Fruit fly (Drosophila melanogaster) whole organism, prepupa: Measurements from ENCODE around the gene SdhBL.
A peak's percentile ranks its signal among the peaks of the same experiment; 100 is the strongest.

Experiments
- Blimp-1 ChIP-seq: fragments of 200-800 bp; sonication (Bioruptor generic); optimal IDR thresholded peaks from 3 replicates; lab custom pipeline; 2017; ENCODE audit warnings: missing biosample characterization, missing genetic modification characterization, mild to moderate bottlenecking, moderate library complexity, missing genetic modification reagents
- CG10631 ChIP-seq: fragments of 200-800 bp; sonication (Bioruptor generic); optimal IDR thresholded peaks from 2 replicates; lab custom pipeline; 2016; ENCODE audit warnings: missing biosample characterization, missing genetic modification characterization
- CG10669 ChIP-seq: fragments of 200-800 bp; sonication (Bioruptor generic); optimal IDR thresholded peaks from 3 replicates; lab custom pipeline; 2018; ENCODE audit warnings: missing biosample characterization, mild to moderate bottlenecking, missing genetic modification characterization, moderate library complexity
- CG11294 ChIP-seq: fragments of 200-800 bp; sonication (Bioruptor generic); IDR thresholded peaks from 2 replicates; pipeline ENCODE4 v1.3.6; 2022; ENCODE audit warnings: missing biosample characterization, missing genetic modification characterization
- CG11762 ChIP-seq: fragments of 200-800 bp; sonication (Bioruptor generic); optimal IDR thresholded peaks from 3 replicates; lab custom pipeline; 2016; ENCODE audit warnings: missing biosample characterization, missing genetic modification characterization; ENCODE audit not compliant: insufficient read depth
- CG11902 ChIP-seq: fragments of 200-800 bp; sonication (Bioruptor generic); optimal IDR thresholded peaks from 3 replicates; lab custom pipeline; 2016; ENCODE audit warnings: missing biosample characterization, missing genetic modification characterization
- CG15336 ChIP-seq: fragments of 200-800 bp; sonication (Bioruptor generic); IDR thresholded peaks from 2 replicates; pipeline ENCODE4 v1.3.6; 2022; ENCODE audit warnings: missing biosample characterization, missing genetic modification characterization
- CG16779 ChIP-seq: fragments of 200-800 bp; sonication (Bioruptor generic); optimal IDR thresholded peaks from 3 replicates; lab custom pipeline; 2017; ENCODE audit warnings: missing biosample characterization, mild to moderate bottlenecking, missing genetic modification characterization
- CG3032 ChIP-seq: fragments of 200-800 bp; optimal IDR thresholded peaks from 2 replicates; lab custom pipeline; 2019; ENCODE audit warnings: missing biosample characterization, mild to moderate bottlenecking, missing genetic modification characterization, moderate library complexity
- CG31627 ChIP-seq: fragments of 200-800 bp; sonication (Bioruptor generic); optimal IDR thresholded peaks from 3 replicates; lab custom pipeline; 2016; ENCODE audit warnings: missing biosample characterization, missing genetic modification characterization
- CG32006 ChIP-seq: fragments of 200-800 bp; sonication (Bioruptor generic); optimal IDR thresholded peaks from 3 replicates; lab custom pipeline; 2017; ENCODE audit warnings: missing biosample characterization, mild to moderate bottlenecking, missing genetic modification characterization
- CG34406 ChIP-seq: fragments of 200-800 bp; sonication (Bioruptor generic); optimal IDR thresholded peaks from 3 replicates; lab custom pipeline; 2016; ENCODE audit warnings: missing biosample characterization, missing genetic modification characterization
- CG3919 ChIP-seq: fragments of 200-800 bp; sonication (Bioruptor generic); optimal IDR thresholded peaks from 3 replicates; lab custom pipeline; 2016; ENCODE audit warnings: missing biosample characterization, missing genetic modification characterization
- CG4318 ChIP-seq: fragments of 200-800 bp; sonication (Bioruptor generic); optimal IDR thresholded peaks from 3 replicates; lab custom pipeline; 2017; ENCODE audit warnings: missing biosample characterization, mild to moderate bottlenecking, missing genetic modification characterization
- CG6163 ChIP-seq: fragments of 200-800 bp; sonication (Bioruptor generic); IDR thresholded peaks from 3 replicates; pipeline ENCODE4 v1.3.6; 2022; ENCODE audit warnings: missing biosample characterization, missing genetic modification characterization
- CG6276 ChIP-seq: fragments of 200-800 bp; sonication (Bioruptor generic); optimal IDR thresholded peaks from 2 replicates; lab custom pipeline; 2017; ENCODE audit warnings: missing biosample characterization, mild to moderate bottlenecking, missing genetic modification characterization
- CG6792 ChIP-seq: fragments of 200-800 bp; sonication (Bioruptor generic); optimal IDR thresholded peaks from 3 replicates; lab custom pipeline; 2016; ENCODE audit warnings: missing biosample characterization, missing genetic modification characterization
- CG6808 ChIP-seq: fragments of 200-800 bp; sonication (Bioruptor generic); optimal IDR thresholded peaks from 3 replicates; lab custom pipeline; 2017; ENCODE audit warnings: missing biosample characterization, missing genetic modification characterization, mild to moderate bottlenecking, moderate library complexity, missing genetic modification reagents
- CG6854 ChIP-seq: fragments of 200-800 bp; sonication (Bioruptor generic); optimal IDR thresholded peaks from 2 replicates; lab custom pipeline; 2017; ENCODE audit warnings: missing biosample characterization, mild to moderate bottlenecking, missing genetic modification characterization
- CG7368 ChIP-seq: fragments of 200-800 bp; sonication (Bioruptor generic); optimal IDR thresholded peaks from 3 replicates; lab custom pipeline; 2016; ENCODE audit warnings: missing biosample characterization, missing genetic modification characterization
- CG8319 ChIP-seq: fragments of 200-800 bp; sonication (Bioruptor generic); optimal IDR thresholded peaks from 3 replicates; lab custom pipeline; 2016; ENCODE audit warnings: missing biosample characterization, missing genetic modification characterization
- CG8632 ChIP-seq: fragments of 200-800 bp; sonication (Bioruptor generic); optimal IDR thresholded peaks from 3 replicates; lab custom pipeline; 2016; ENCODE audit warnings: missing biosample characterization, missing genetic modification characterization
- CG9139 ChIP-seq: fragments of 200-800 bp; sonication (Bioruptor generic); optimal IDR thresholded peaks from 3 replicates; lab custom pipeline; 2017; ENCODE audit warnings: missing biosample characterization, mild to moderate bottlenecking, missing genetic modification characterization
- Eip78C ChIP-seq: fragments of 200-800 bp; sonication (Bioruptor generic); peaks from one replicate; lab custom pipeline; 2016; ENCODE audit warnings: missing biosample characterization, missing genetic modification characterization
- Gug ChIP-seq: fragments of 200-800 bp; sonication (Bioruptor generic); IDR thresholded peaks from 2 replicates; pipeline ENCODE4 v1.3.6; 2022; ENCODE audit warnings: missing biosample characterization, missing genetic modification characterization
- Hr38 ChIP-seq: sonication (Bioruptor generic); optimal IDR thresholded peaks from 2 replicates; lab custom pipeline; 2016; ENCODE audit warnings: missing biosample characterization, missing genetic modification characterization
- Hr4 ChIP-seq: fragments of 200-800 bp; sonication (Bioruptor generic); optimal IDR thresholded peaks from 3 replicates; lab custom pipeline; 2016; ENCODE audit warnings: missing biosample characterization, missing genetic modification characterization
- Lpt ChIP-seq: fragments of 200-800 bp; sonication (Bioruptor generic); optimal IDR thresholded peaks from 3 replicates; lab custom pipeline; 2016; ENCODE audit warnings: missing biosample characterization, missing genetic modification characterization
- Met ChIP-seq: fragments of 200-800 bp; sonication (Bioruptor generic); optimal IDR thresholded peaks from 3 replicates; lab custom pipeline; 2016; ENCODE audit warnings: missing biosample characterization, missing genetic modification characterization
- Smox ChIP-seq: fragments of 200-800 bp; sonication (Bioruptor generic); optimal IDR thresholded peaks from 3 replicates; lab custom pipeline; 2016; ENCODE audit warnings: missing biosample characterization, missing genetic modification characterization
- Sox14 ChIP-seq: fragments of 200-800 bp; sonication (Bioruptor generic); optimal IDR thresholded peaks from 3 replicates; lab custom pipeline; 2016; ENCODE audit warnings: missing biosample characterization, missing genetic modification characterization
- Sox15 ChIP-seq: fragments of 200-800 bp; sonication (Bioruptor generic); optimal IDR thresholded peaks from 3 replicates; lab custom pipeline; 2016; ENCODE audit warnings: missing biosample characterization, missing genetic modification characterization
- achi ChIP-seq: fragments of 200-800 bp; sonication (Bioruptor generic); optimal IDR thresholded peaks from 3 replicates; lab custom pipeline; 2016; ENCODE audit warnings: missing biosample characterization, missing genetic modification characterization
- cyc ChIP-seq: fragments of 200-800 bp; sonication (Bioruptor generic); optimal IDR thresholded peaks from 3 replicates; lab custom pipeline; 2016; ENCODE audit warnings: missing biosample characterization, missing genetic modification characterization
- dac ChIP-seq: fragments of 200-800 bp; sonication (Bioruptor generic); optimal IDR thresholded peaks from 2 replicates; lab custom pipeline; 2017; ENCODE audit warnings: missing biosample characterization, mild to moderate bottlenecking, missing genetic modification characterization
- dsx ChIP-seq: fragments of 200-800 bp; optimal IDR thresholded peaks from 3 replicates; lab custom pipeline; 2019; ENCODE audit warnings: missing biosample characterization, mild to moderate bottlenecking, missing genetic modification characterization, moderate library complexity; ENCODE audit not compliant: poor library complexity, severe bottlenecking
- eg ChIP-seq: fragments of 200-800 bp; sonication (Bioruptor generic); IDR thresholded peaks from 3 replicates; pipeline ENCODE4 v1.3.6; 2022; ENCODE audit warnings: missing biosample characterization, missing genetic modification characterization
- esn ChIP-seq: fragments of 200-800 bp; sonication (Bioruptor generic); optimal IDR thresholded peaks from 2 replicates; lab custom pipeline; 2016; ENCODE audit warnings: missing biosample characterization, mild to moderate bottlenecking, missing genetic modification characterization, moderate library complexity
- fd85E ChIP-seq: fragments of 200-800 bp; sonication (Bioruptor generic); optimal IDR thresholded peaks from 3 replicates; lab custom pipeline; 2016; ENCODE audit warnings: missing biosample characterization, missing genetic modification characterization
- fkh ChIP-seq: fragments of 200-800 bp; sonication (Bioruptor generic); optimal IDR thresholded peaks from 3 replicates; lab custom pipeline; 2017; ENCODE audit warnings: missing biosample characterization, mild to moderate bottlenecking, missing genetic modification characterization, moderate library complexity
- lz ChIP-seq: fragments of 200-800 bp; sonication (Bioruptor generic); optimal IDR thresholded peaks from 3 replicates; lab custom pipeline; 2016; ENCODE audit warnings: missing biosample characterization, missing genetic modification characterization
- net ChIP-seq: fragments of 200-800 bp; sonication (Bioruptor generic); optimal IDR thresholded peaks from 3 replicates; lab custom pipeline; 2016; ENCODE audit warnings: missing biosample characterization, missing genetic modification characterization
- pdm3 ChIP-seq: fragments of 200-800 bp; sonication (Bioruptor generic); optimal IDR thresholded peaks from 3 replicates; lab custom pipeline; 2016; ENCODE audit warnings: missing biosample characterization, missing genetic modification characterization
- salr ChIP-seq, 2 experiments: fragments of 200-800 bp; sonication (Bioruptor generic); optimal IDR thresholded peaks; 3 replicates each; lab custom pipeline; 2016 to 2018; ENCODE audit warnings: missing biosample characterization in 2 of 2, missing genetic modification characterization in 2 of 2, mild to moderate bottlenecking in 1 of 2
- spab ChIP-seq: fragments of 200-800 bp; sonication (Bioruptor generic); optimal IDR thresholded peaks from 2 replicates; lab custom pipeline; 2017; ENCODE audit warnings: missing biosample characterization, mild to moderate bottlenecking, missing genetic modification characterization, missing genetic modification reagents
- ss ChIP-seq, 2 experiments: fragments of 200-800 bp; sonication (Bioruptor generic); optimal IDR thresholded peaks; 2 replicates in 1 of 2; 3 replicates in 1 of 2; lab custom pipeline; 2017 to 2018; ENCODE audit warnings: mild to moderate bottlenecking in 2 of 2, missing biosample characterization in 2 of 2, missing genetic modification characterization in 2 of 2, moderate library complexity in 1 of 2
- svp ChIP-seq: fragments of 200-800 bp; sonication (Bioruptor generic); peaks from one replicate; lab custom pipeline; 2016; ENCODE audit warnings: missing biosample characterization, missing genetic modification characterization
- topi ChIP-seq: fragments of 200-800 bp; sonication (Bioruptor generic); optimal IDR thresholded peaks from 3 replicates; lab custom pipeline; 2016; ENCODE audit warnings: missing biosample characterization, missing genetic modification characterization
- vri ChIP-seq: fragments of 200-800 bp; sonication (Bioruptor generic); optimal IDR thresholded peaks from 3 replicates; lab custom pipeline; 2016; ENCODE audit warnings: missing biosample characterization, mild to moderate bottlenecking, missing genetic modification characterization

The SdhBL gene

DNA sequence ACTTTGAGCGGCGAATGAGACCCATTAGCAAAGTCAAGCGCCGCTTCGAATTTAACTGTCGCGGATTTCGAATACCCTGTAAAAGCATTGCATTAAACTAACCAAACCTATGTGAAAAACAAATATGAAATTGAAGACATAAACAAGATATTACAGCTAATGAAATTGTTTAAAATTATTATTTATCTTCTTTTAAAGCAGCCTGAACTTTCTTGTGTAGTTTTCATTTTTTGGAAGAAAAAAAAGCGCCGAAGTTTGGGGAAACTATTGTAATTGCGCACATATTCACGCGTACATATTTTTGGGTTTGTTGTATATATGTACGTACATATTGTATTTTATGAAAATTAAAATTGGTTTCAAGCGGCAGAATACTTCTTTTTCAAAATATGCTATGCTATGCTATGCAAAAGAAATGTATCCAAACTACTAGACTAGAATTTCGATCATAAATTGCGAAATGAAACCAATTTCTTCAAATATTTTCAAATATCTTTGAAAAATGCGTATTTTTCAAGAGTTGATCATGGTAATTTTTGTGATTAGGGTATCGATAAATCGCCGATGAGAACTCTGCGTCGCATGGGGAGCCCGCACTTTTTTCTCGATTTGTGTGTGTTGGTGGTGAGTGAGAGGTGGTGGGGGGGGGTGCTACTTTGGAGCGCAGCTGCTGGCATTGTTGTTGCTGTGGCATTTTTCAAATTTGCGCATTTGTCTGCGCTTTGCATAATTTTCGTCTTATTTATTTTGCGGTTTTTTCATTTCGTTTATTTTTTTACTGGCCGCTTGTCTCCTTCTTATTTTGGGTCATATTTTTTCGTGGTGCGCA lies 32.3 kb downstream of the SdhBL start:
- TF ChIP-seq dac (GFP tag; lab: Kevin White, UChicago) (no peak), CG11902 (GFP tag; lab: Kevin White, UChicago) (no peak), CG11762 (GFP tag; lab: Kevin White, UChicago) (no peak), net (no peak), CG3919 (GFP tag; lab: Kevin White, UChicago) (no peak), CG15336 (GFP tag; lab: Robert Waterston, UW) (0 out of 2 replicates have a peak, but pooled peaks have one; percentile 11), lz (GFP tag; lab: Kevin White, UChicago) (peak; percentile 11), dsx (GFP tag; lab: Kevin White, UChicago) (no peak), CG10631 (GFP tag; lab: Kevin White, UChicago) (no peak), fd85E (GFP tag; lab: Kevin White, UChicago) (no peak), CG6792 (GFP tag; lab: Kevin White, UChicago) (no peak), CG11294 (GFP tag; lab: Robert Waterston, UW) (no peak), CG8632 (GFP tag; lab: Kevin White, UChicago) (no peak), Hr38 (GFP tag; lab: Kevin White, UChicago) (no peak), esn (peak; percentile 21), CG6276 (no peak), CG10669 (GFP tag; lab: Kevin White, UChicago) (no peak), fkh (GFP tag; lab: Kevin White, UChicago) (no peak), vri (GFP tag; lab: Kevin White, UChicago) (no peak), Blimp-1 (GFP tag; lab: Kevin White, UChicago) (no peak), CG3032 (tag; lab: Kevin White, UChicago) (no peak), Sox14 (GFP tag; lab: Kevin White, UChicago) (no peak), Smox (GFP tag; lab: Kevin White, UChicago) (no peak), Hr4 (GFP tag; lab: Kevin White, UChicago) (no peak), ss (GFP tag; optimal IDR thresholded peaks at IDR 0.05; lab: Kevin White, UChicago) (no peak), CG6854 (GFP tag; lab: Kevin White, UChicago) (no peak), pdm3 (GFP tag; lab: Kevin White, UChicago) (no peak), CG6808 (no peak), Eip78C (peak; percentile 72), CG7368 (GFP tag; lab: Kevin White, UChicago) (no peak), CG31627 (no peak), CG8319 (GFP tag; lab: Kevin White, UChicago) (no peak), eg (GFP tag; lab: Robert Waterston, UW) (peak; percentile 18; the same call in 1 of the 3 replicates), salr (GFP tag; optimal IDR thresholded peaks at IDR 0.05; lab: Kevin White, UChicago) (no peak), CG32006 (peak; percentile 2), Met (GFP tag; lab: Kevin White, UChicago) (peak; percentile 23), spab (no peak), Lpt (no peak), cyc (GFP tag; lab: Kevin White, UChicago) (no peak), topi (GFP tag; lab: Kevin White, UChicago) (peak; percentile 16), CG6163 (GFP tag; lab: Robert Waterston, UW) (no peak), Sox15 (GFP tag; lab: Kevin White, UChicago) (no peak), CG34406 (no peak), svp (peak; percentile 61), CG4318 (GFP tag; lab: Kevin White, UChicago) (no peak), achi (GFP tag; lab: Kevin White, UChicago) (no peak), Gug (no peak), CG16779 (tag; lab: Kevin White, UChicago) (no peak), CG9139 (no peak)
